Worm (Caenorhabditis elegans): Measurements from ENCODE around the gene F53H4.3.
A peak's percentile ranks its signal among the peaks of the same experiment; 100 is the strongest.

F53H4.3 gene

ce11 chrX:15838496-15838948, 48.9 kb downstream of the F53H4.3 start, which contains the start of gene acox-1.6 (continued):
- TF ChIP-seq nhr-42 (GFP tag; IDR thresholded peaks at IDR 0.05), result no peak
- no peak for TF ChIP-seq zag-1 (tag; optimal IDR thresholded peaks at IDR 0.05)
- TF ChIP-seq nhr-111 (GFP tag; optimal IDR thresholded peaks at IDR 0.05), result no peak
- no peak for TF ChIP-seq lin-15B (tag; optimal IDR thresholded peaks at IDR 0.05)
- no peak for TF ChIP-seq Y75B8A.6 (GFP tag; IDR thresholded peaks at IDR 0.05)
- no peak for TF ChIP-seq ceh-28 (tag; optimal IDR thresholded peaks at IDR 0.05)
- no peak for TF ChIP-seq F10B5.3 (tag; optimal IDR thresholded peaks at IDR 0.05)
- TF ChIP-seq Y5F2A.4 (GFP tag; optimal IDR thresholded peaks at IDR 0.05), result no peak
- no peak for TF ChIP-seq F37D6.2 (tag; optimal IDR thresholded peaks at IDR 0.05)
- TF ChIP-seq nhr-41 (GFP tag; IDR thresholded peaks at IDR 0.05), result no peak
- no peak for TF ChIP-seq ceh-20 (GFP tag; IDR thresholded peaks at IDR 0.05)
- peak in 1 of 2 experiments; percentile 7 for TF ChIP-seq mdl-1 (tag; optimal IDR thresholded peaks at IDR 0.05)
- no peak for TF ChIP-seq snpc-1.2 (GFP tag; IDR thresholded peaks at IDR 0.05)
- TF ChIP-seq sdz-12 (GFP tag; optimal IDR thresholded peaks at IDR 0.05), result no peak
- TF ChIP-seq dve-1 (tag; optimal IDR thresholded peaks at IDR 0.05; ENCODE audit: insufficient read depth), result peak; percentile 15
- no peak for TF ChIP-seq tra-1 (GFP tag; IDR thresholded peaks at IDR 0.05)
- TF ChIP-seq nhr-28 (tag; optimal IDR thresholded peaks at IDR 0.05), result peak; percentile 80
- no peak for TF ChIP-seq php-3 (GFP tag; IDR thresholded peaks at IDR 0.05)
- peak; percentile 23; the same call in 1 of the 2 replicates for TF ChIP-seq dmd-6 (GFP tag; IDR thresholded peaks at IDR 0.05)
- no peak for TF ChIP-seq nhr-237 (tag; optimal IDR thresholded peaks at IDR 0.05)
- TF ChIP-seq mxl-2 (GFP tag; conservative IDR thresholded peaks at IDR 0.05), result no peak
- TF ChIP-seq tag-97 (GFP tag; IDR thresholded peaks at IDR 0.05), result no peak
- peak in 1 of 2 experiments; percentile 48 for TF ChIP-seq hif-1 (tag; optimal IDR thresholded peaks at IDR 0.05)
- no peak for TF ChIP-seq ceh-62 (tag; optimal IDR thresholded peaks at IDR 0.05)
- TF ChIP-seq mep-1 (tag; optimal IDR thresholded peaks at IDR 0.05), result no peak
- no peak for TF ChIP-seq T26A8.4 (GFP tag; IDR thresholded peaks at IDR 0.05)
- no peak for TF ChIP-seq dmd-9 (GFP tag; IDR thresholded peaks at IDR 0.05)
- no peak for TF ChIP-seq attf-4 (tag; optimal IDR thresholded peaks at IDR 0.05)

Measured in whole organism, L4 larva.